Worm (Caenorhabditis elegans): ENCODE results near the gene glr-5.

- TF ChIP-seq nhr-12 (tag; optimal IDR thresholded peaks at IDR 0.05) (no peak), lin-39 (tag; optimal IDR thresholded peaks at IDR 0.05) (no peak), C34F6.9 (tag; optimal IDR thresholded peaks at IDR 0.05) (no peak), ZK546.5 (tag; optimal IDR thresholded peaks at IDR 0.05) (no peak), aly-2 (tag; optimal IDR thresholded peaks at IDR 0.05) (no peak), blmp-1 (tag; optimal IDR thresholded peaks at IDR 0.05; ENCODE audit: insufficient read depth) (peak; percentile 93), ama-1 (optimal IDR thresholded peaks at IDR 0.05) (no peak)
Measured at ce11 chrV:8668224-8668623, 48.1 kb upstream of the glr-5 start.
